Worm (Caenorhabditis elegans): ENCODE results near the gene Y39B6A.29.
"Not testable (repeated sequence)": the region's sequence is repeated elsewhere in the genome, so short reads cannot be mapped to it uniquely, and the experiment has no call there.

Y39B6A.29 gene

ce11 chrV:19027338-19027737 lies 2.8 kb upstream of the Y39B6A.29 start:
- TF ChIP-seq gmeb-1 (tag; optimal IDR thresholded peaks at IDR 0.05), result no peak
- TF ChIP-seq unc-55 (GFP tag; optimal IDR thresholded peaks at IDR 0.05), result no peak
- TF ChIP-seq nhr-12 (tag; optimal IDR thresholded peaks at IDR 0.05), result no peak
- no peak for TF ChIP-seq nhr-23 (tag; optimal IDR thresholded peaks at IDR 0.05)
- TF ChIP-seq ama-1 (optimal IDR thresholded peaks at IDR 0.05), result no peak
- no peak for TF ChIP-seq ztf-1 (GFP tag; conservative IDR thresholded peaks at IDR 0.05)
- no peak for TF ChIP-seq lin-13 (GFP tag; optimal IDR thresholded peaks at IDR 0.05)
- no peak for TF ChIP-seq alr-1 (tag; optimal IDR thresholded peaks at IDR 0.05)
- TF ChIP-seq C34F6.9 (tag; optimal IDR thresholded peaks at IDR 0.05), result no peak
- no peak for TF ChIP-seq nhr-25 (tag; optimal IDR thresholded peaks at IDR 0.05)

- TF ChIP-seq ztf-1 (GFP tag; conservative IDR thresholded peaks at IDR 0.05) (no peak), nhr-23 (tag; optimal IDR thresholded peaks at IDR 0.05) (no peak), egl-27 (tag; optimal IDR thresholded peaks at IDR 0.05) (no peak), C34F6.9 (tag; optimal IDR thresholded peaks at IDR 0.05) (no peak), mdl-1 (tag; optimal IDR thresholded peaks at IDR 0.05) (no peak)
These were observed 1.6 kb upstream of the Y39B6A.29 start, which contains the start of gene Y39B6A.25 for ce11 chrV:19026163-19026562. Y39B6A.25 (plus strand) TSS chrV:19026463.

ce11 chrV:19019239-19019638 lies 5.3 kb downstream of the Y39B6A.29 start:
- no peak for TF ChIP-seq lsy-2 (tag; optimal IDR thresholded peaks at IDR 0.05)
- TF ChIP-seq ama-1 (optimal IDR thresholded peaks at IDR 0.05), result no peak
- no peak for TF ChIP-seq unc-55 (GFP tag; optimal IDR thresholded peaks at IDR 0.05)
- TF ChIP-seq nhr-21 (tag; optimal IDR thresholded peaks at IDR 0.05), result no peak
- TF ChIP-seq nhr-129 (tag; optimal IDR thresholded peaks at IDR 0.05), result no peak
- no peak for TF ChIP-seq sma-9 (GFP tag; optimal IDR thresholded peaks at IDR 0.05)
- no peak for TF ChIP-seq sma-9 (tag; optimal IDR thresholded peaks at IDR 0.05)
- no peak for TF ChIP-seq elt-1 (tag; optimal IDR thresholded peaks at IDR 0.05)
- TF ChIP-seq Y55F3AM.14 (GFP tag; optimal IDR thresholded peaks at IDR 0.05), result no peak
- TF ChIP-seq lin-39 (tag; optimal IDR thresholded peaks at IDR 0.05), result no peak

ce11 chrV:19014273-19014672 lies 10.3 kb downstream of the Y39B6A.29 start, which contains the start of gene Y39B6A.30:
Y39B6A.30 (plus strand) TSS chrV:19014573.
- TF ChIP-seq nhr-237, sem-4, mbf-1 (tag; optimal IDR thresholded peaks at IDR 0.05): not testable (repeated sequence)

- TF ChIP-seq lin-11 (tag; optimal IDR thresholded peaks at IDR 0.05), result no peak
- no peak for TF ChIP-seq sma-3 (GFP tag; optimal IDR thresholded peaks at IDR 0.05)
- TF ChIP-seq nhr-12 (tag; optimal IDR thresholded peaks at IDR 0.05), result no peak
- no peak for TF ChIP-seq mbf-1 (tag; optimal IDR thresholded peaks at IDR 0.05)
- no peak for TF ChIP-seq lsy-2 (tag; optimal IDR thresholded peaks at IDR 0.05)
- no peak for TF ChIP-seq Y55F3AM.14 (GFP tag; optimal IDR thresholded peaks at IDR 0.05)
- TF ChIP-seq aly-2 (tag; optimal IDR thresholded peaks at IDR 0.05), result no peak
- no peak for TF ChIP-seq sma-9 (GFP tag; optimal IDR thresholded peaks at IDR 0.05)
- no peak for TF ChIP-seq sma-9 (tag; optimal IDR thresholded peaks at IDR 0.05)
- TF ChIP-seq nhr-237 (tag; optimal IDR thresholded peaks at IDR 0.05), result no peak
- TF ChIP-seq nhr-21 (tag; optimal IDR thresholded peaks at IDR 0.05), result no peak
- TF ChIP-seq ztf-11 (tag; optimal IDR thresholded peaks at IDR 0.05), result no peak
- TF ChIP-seq nhr-10 (tag; optimal IDR thresholded peaks at IDR 0.05), result no peak
- TF ChIP-seq elt-1 (tag; optimal IDR thresholded peaks at IDR 0.05), result no peak
- no peak for TF ChIP-seq ceh-16 (tag; optimal IDR thresholded peaks at IDR 0.05)
- TF ChIP-seq egl-27 (tag; optimal IDR thresholded peaks at IDR 0.05), result no peak
- no peak for TF ChIP-seq alr-1 (tag; optimal IDR thresholded peaks at IDR 0.05)
- no peak for TF ChIP-seq nhr-77 (tag; optimal IDR thresholded peaks at IDR 0.05)
- no peak for TF ChIP-seq R02D3.7 (tag; optimal IDR thresholded peaks at IDR 0.05)
- no peak for TF ChIP-seq ama-1 (optimal IDR thresholded peaks at IDR 0.05)
These were observed 11.4 kb downstream of the Y39B6A.29 start for ce11 chrV:19013215-19013614.

- TF ChIP-seq nhr-21 (tag; optimal IDR thresholded peaks at IDR 0.05) (no peak), C34F6.9 (tag; optimal IDR thresholded peaks at IDR 0.05) (no peak), nhr-25 (tag; optimal IDR thresholded peaks at IDR 0.05) (no peak), nhr-77 (tag; optimal IDR thresholded peaks at IDR 0.05) (no peak), nhr-237 (tag; optimal IDR thresholded peaks at IDR 0.05) (no peak), lsy-2 (tag; optimal IDR thresholded peaks at IDR 0.05) (no peak)
These were observed 14.2 kb downstream of the Y39B6A.29 start for ce11 chrV:19010405-19010804.

Data from whole organism, L2 larva.